Worm (Caenorhabditis elegans): Measurements from ENCODE around the gene C02F5.2.

C02F5.2 gene

DNA sequence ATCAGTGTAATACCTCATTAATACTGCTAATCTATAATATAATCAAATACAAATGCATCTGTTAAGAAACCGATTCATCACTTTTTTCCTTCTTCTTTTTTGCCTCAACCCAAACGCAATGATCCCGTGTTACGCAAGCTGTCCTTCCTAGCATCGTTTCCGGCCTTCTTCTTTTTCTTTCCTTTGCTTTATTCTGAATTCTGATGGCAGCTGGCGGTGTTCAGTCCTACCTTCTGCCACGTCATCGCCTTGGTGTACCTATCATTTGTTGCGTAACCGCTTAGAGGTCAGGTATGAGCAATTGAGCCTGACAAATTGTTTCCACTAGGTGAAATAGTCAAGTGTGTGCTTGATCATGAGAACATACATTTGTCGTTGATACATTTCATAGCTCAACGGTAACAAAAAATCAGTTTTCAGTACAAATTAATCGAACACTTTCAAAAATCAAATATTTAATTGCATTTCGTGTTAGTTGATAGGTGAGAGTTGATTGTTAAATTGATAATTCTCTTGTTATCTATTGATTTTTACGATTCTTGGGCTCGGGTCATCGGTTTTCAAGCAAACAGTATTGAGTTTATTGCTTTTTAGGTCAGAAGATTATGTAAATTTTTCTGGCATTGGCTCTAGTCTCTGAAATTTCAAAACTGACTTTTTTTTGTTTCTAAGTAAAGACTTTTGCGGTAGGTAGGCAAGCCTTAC is 48.9 kb downstream of the C02F5.2 start:
- no peak for TF ChIP-seq unc-98 (GFP tag; IDR thresholded peaks at IDR 0.05)
- no peak for TF ChIP-seq Y116A8C.19 (tag; optimal IDR thresholded peaks at IDR 0.05; ENCODE audit: borderline replicate concordance)
- peak; percentile 8 for TF ChIP-seq elt-2 (tag; optimal IDR thresholded peaks at IDR 0.05)

ce11 chrIII:8299078-8299587 is 49.7 kb downstream of the C02F5.2 start:
- TF ChIP-seq zag-1 (tag; optimal IDR thresholded peaks at IDR 0.05) (no peak), dsc-1 (tag; optimal IDR thresholded peaks at IDR 0.05) (peak; percentile 36)

- TF ChIP-seq elt-2 (tag; optimal IDR thresholded peaks at IDR 0.05) (peak; percentile 68), nhr-28 (tag; optimal IDR thresholded peaks at IDR 0.05) (no peak), efl-1 (optimal IDR thresholded peaks at IDR 0.05) (no peak), efl-1 (GFP tag; optimal IDR thresholded peaks at IDR 0.05 in 1 of 2) (peak in 1 of 2 experiments; percentile 72), xbp-1 (tag; optimal IDR thresholded peaks at IDR 0.05) (no peak), fos-1 (tag; optimal IDR thresholded peaks at IDR 0.05) (no peak), zag-1 (tag; optimal IDR thresholded peaks at IDR 0.05) (no peak), nhr-237 (tag; optimal IDR thresholded peaks at IDR 0.05) (no peak), lin-14 (GFP tag; optimal IDR thresholded peaks at IDR 0.05) (peak; percentile 8)
Observed at ce11 chrIII:8299734-8300133, 50.3 kb downstream of the C02F5.2 start.
